Fruit fly (Drosophila melanogaster) whole organism, embryonic: ENCODE results near the gene Pex5.

Experiments used
- Aef1 ChIP-seq: fragments of 200-800 bp; sonication (Bioruptor generic); IDR thresholded peaks from 3 replicates; pipeline ENCODE4 v1.3.6; 2022; ENCODE audit warnings: missing biosample characterization, missing genetic modification characterization
- Bgb ChIP-seq: fragments of 200-800 bp; sonication (Bioruptor generic); IDR thresholded peaks from 2 replicates; pipeline ENCODE4 v1.3.6; 2022; ENCODE audit warnings: missing biosample characterization, missing genetic modification characterization; ENCODE audit not compliant: partially characterized antibody
- CG10366 ChIP-seq: fragments of 200-800 bp; sonication (Bioruptor generic); IDR thresholded peaks from 2 replicates; pipeline ENCODE4 v1.3.6; 2022; ENCODE audit warnings: missing biosample characterization, missing genetic modification characterization
- CG10431 ChIP-seq: fragments of 200-800 bp; sonication (Bioruptor generic); optimal IDR thresholded peaks from 3 replicates; lab custom pipeline; 2018; ENCODE audit warnings: missing biosample characterization, mild to moderate bottlenecking, missing genetic modification characterization
- CG11093 ChIP-seq: fragments of 200-800 bp; sonication (Bioruptor generic); IDR thresholded peaks from 3 replicates; pipeline ENCODE4 v1.3.6; 2022; ENCODE audit warnings: missing biosample characterization, missing genetic modification characterization
- CG11504 ChIP-seq: fragments of 200-800 bp; sonication (Bioruptor generic); optimal IDR thresholded peaks from 3 replicates; lab custom pipeline; 2019; ENCODE audit warnings: missing biosample characterization, mild to moderate bottlenecking, missing genetic modification characterization, moderate library complexity
- CG13287 ChIP-seq: fragments of 200-800 bp; sonication (Bioruptor generic); IDR thresholded peaks from 2 replicates; pipeline ENCODE4 v1.3.6; 2022; ENCODE audit warnings: missing biosample characterization, missing genetic modification characterization; ENCODE audit not compliant: partially characterized antibody
- CG13775 ChIP-seq: fragments of 200-800 bp; sonication (Bioruptor generic); optimal IDR thresholded peaks from 3 replicates; lab custom pipeline; 2017; ENCODE audit warnings: missing biosample characterization, mild to moderate bottlenecking, missing genetic modification characterization
- CG14667 ChIP-seq: fragments of 200-800 bp; sonication (Bioruptor generic); IDR thresholded peaks from 2 replicates; pipeline ENCODE4 v1.3.6; 2022; ENCODE audit warnings: missing biosample characterization, missing genetic modification characterization
- CG15479 ChIP-seq: fragments of 200-800 bp; sonication (Bioruptor generic); optimal IDR thresholded peaks from 3 replicates; lab custom pipeline; 2019; ENCODE audit warnings: missing biosample characterization, mild to moderate bottlenecking, missing genetic modification characterization, moderate library complexity
- CG1603 ChIP-seq: fragments of 200-800 bp; sonication (Bioruptor generic); optimal IDR thresholded peaks from 2 replicates; lab custom pipeline; 2019; ENCODE audit warnings: missing biosample characterization, mild to moderate bottlenecking, missing genetic modification characterization, moderate library complexity
- CG17385 ChIP-seq: fragments of 200-800 bp; sonication (Bioruptor generic); optimal IDR thresholded peaks from 3 replicates; lab custom pipeline; 2018; ENCODE audit warnings: missing biosample characterization, mild to moderate bottlenecking, missing genetic modification characterization
- CG18011 ChIP-seq: fragments of 200-800 bp; sonication (Bioruptor generic); optimal IDR thresholded peaks from 2 replicates; lab custom pipeline; 2017; ENCODE audit warnings: missing biosample characterization, missing genetic modification characterization, mild to moderate bottlenecking, moderate library complexity, missing genotype
- CG43689 ChIP-seq: fragments of 200-800 bp; sonication (Bioruptor generic); IDR thresholded peaks from 2 replicates; pipeline ENCODE4 v1.3.6; 2022; ENCODE audit warnings: missing biosample characterization, missing genetic modification characterization
- CG5180 ChIP-seq: fragments of 200-800 bp; sonication (Bioruptor generic); optimal IDR thresholded peaks from 3 replicates; lab custom pipeline; 2017; ENCODE audit warnings: missing biosample characterization, missing genetic modification characterization, mild to moderate bottlenecking, moderate library complexity, missing genetic modification reagents
- CG7745 ChIP-seq: fragments of 200-800 bp; sonication (Bioruptor generic); optimal IDR thresholded peaks from 2 replicates; lab custom pipeline; 2018; ENCODE audit warnings: missing biosample characterization, mild to moderate bottlenecking, missing genetic modification characterization, moderate library complexity
- CG7987 ChIP-seq: fragments of 200-800 bp; sonication (Bioruptor generic); optimal IDR thresholded peaks from 2 replicates; lab custom pipeline; 2018; ENCODE audit warnings: missing biosample characterization, mild to moderate bottlenecking, missing genetic modification characterization, moderate library complexity
- CG8359 ChIP-seq: fragments of 200-800 bp; sonication (Bioruptor generic); optimal IDR thresholded peaks from 2 replicates; lab custom pipeline; 2017; ENCODE audit warnings: missing biosample characterization, mild to moderate bottlenecking, missing genetic modification characterization, borderline replicate concordance
- Dll ChIP-seq: fragments of 200-800 bp; sonication (Bioruptor generic); IDR thresholded peaks from 4 replicates; pipeline ENCODE4 v1.3.6; 2022; ENCODE audit warnings: missing biosample characterization, missing genetic modification characterization; ENCODE audit not compliant: partially characterized antibody
- Drgx ChIP-seq: fragments of 200-800 bp; sonication (Bioruptor generic); IDR thresholded peaks from 2 replicates; pipeline ENCODE4 v1.3.6; 2022; ENCODE audit warnings: missing biosample characterization, missing genetic modification characterization
- Ets97D ChIP-seq: fragments of 200-800 bp; sonication (Bioruptor generic); optimal IDR thresholded peaks from 3 replicates; lab custom pipeline; 2016; ENCODE audit warnings: missing biosample characterization, missing genetic modification characterization
- HLH3B ChIP-seq: fragments of 200-800 bp; sonication (Bioruptor generic); IDR thresholded peaks from 2 replicates; pipeline ENCODE4 v1.3.6; 2022; ENCODE audit warnings: missing biosample characterization, missing genetic modification characterization
- Hmx ChIP-seq: fragments of 200-800 bp; sonication (Bioruptor generic); optimal IDR thresholded peaks from 2 replicates; lab custom pipeline; 2016; ENCODE audit warnings: missing biosample characterization, missing genetic modification characterization
- Med ChIP-seq: fragments of 200-800 bp; sonication (Bioruptor generic); peaks from one replicate; lab custom pipeline; 2016; ENCODE audit warnings: missing biosample characterization, missing genetic modification characterization, mild to moderate bottlenecking, inconsistent platforms, moderate library complexity
- Rfx ChIP-seq: fragments of 200-800 bp; sonication (Bioruptor generic); IDR thresholded peaks from 2 replicates; pipeline ENCODE4 v1.3.6; 2022; ENCODE audit warnings: missing biosample characterization, missing genetic modification characterization
- Sox100B ChIP-seq: fragments of 200-800 bp; sonication (Bioruptor generic); optimal IDR thresholded peaks from 3 replicates; lab custom pipeline; 2018; ENCODE audit warnings: missing biosample characterization, mild to moderate bottlenecking, missing genetic modification characterization
- Xrp1 ChIP-seq: fragments of 200-800 bp; sonication (Bioruptor generic); IDR thresholded peaks from 2 replicates; pipeline ENCODE4 v1.3.6; 2022; ENCODE audit warnings: missing biosample characterization, missing genetic modification characterization
- cas ChIP-seq: fragments of 200-800 bp; sonication (Bioruptor generic); IDR thresholded peaks from 2 replicates; pipeline ENCODE4 v1.3.6; 2022; ENCODE audit warnings: missing biosample characterization, missing genetic modification characterization
- chinmo ChIP-seq: fragments of 200-800 bp; sonication (Bioruptor generic); IDR thresholded peaks from 4 replicates; pipeline ENCODE4 v1.3.6; 2022; ENCODE audit warnings: missing biosample characterization, missing genetic modification characterization; ENCODE audit not compliant: partially characterized antibody
- croc ChIP-seq: fragments of 200-800 bp; sonication (Bioruptor generic); conservative IDR thresholded peaks from 3 replicates; pipeline ENCODE4 v1.3.6; 2022; ENCODE audit warnings: missing biosample characterization, missing genetic modification characterization
- dm ChIP-seq: fragments of 200-800 bp; sonication (Bioruptor generic); optimal IDR thresholded peaks from 3 replicates; lab custom pipeline; 2016; ENCODE audit warnings: missing biosample characterization, missing genetic modification characterization
- esg ChIP-seq: fragments of 200-800 bp; sonication (Bioruptor generic); conservative IDR thresholded peaks from 2 replicates; pipeline ENCODE4 v1.3.6; 2022; ENCODE audit warnings: missing biosample characterization, missing genetic modification characterization
- fru ChIP-seq: fragments of >200 bp; optimal IDR thresholded peaks from 2 replicates; lab custom pipeline; 2017
- grau ChIP-seq: fragments of 200-800 bp; optimal IDR thresholded peaks from 3 replicates; lab custom pipeline; 2019; ENCODE audit warnings: missing biosample characterization, mild to moderate bottlenecking, missing genetic modification characterization, moderate library complexity
- gsb-n ChIP-seq: fragments of 200-800 bp; sonication (Bioruptor generic); optimal IDR thresholded peaks from 3 replicates; lab custom pipeline; 2018; ENCODE audit warnings: missing biosample characterization, mild to moderate bottlenecking, missing genetic modification characterization
- ham ChIP-seq: fragments of 200-800 bp; sonication (Bioruptor generic); IDR thresholded peaks from 2 replicates; pipeline ENCODE4 v1.3.6; 2022; ENCODE audit warnings: missing biosample characterization, missing genetic modification characterization
- lilli ChIP-seq: fragments of 200-800 bp; sonication (Bioruptor generic); optimal IDR thresholded peaks from 3 replicates; lab custom pipeline; 2016; ENCODE audit warnings: missing biosample characterization, missing genetic modification characterization
- lmd ChIP-seq: fragments of 200-800 bp; sonication (Bioruptor generic); IDR thresholded peaks from 2 replicates; pipeline ENCODE4 v1.3.6; 2022; ENCODE audit warnings: missing biosample characterization, missing genetic modification characterization
- pan ChIP-seq, 4 experiments: fragments of >200 bp in 3 of 4; fragments of 200-800 bp in 1 of 4; sonication (Bioruptor generic) in 1 of 4; optimal IDR thresholded peaks in 3 of 4; IDR thresholded peaks in 1 of 4; 2 replicates each; pipeline versions ENCODE4 v1.3.6 to Lab custom; 2017 to 2022; ENCODE audit warnings: missing biosample characterization in 2 of 4, missing genetic modification characterization in 2 of 4, mixed read lengths in 1 of 4
- prd ChIP-seq, 3 experiments: fragments of >200 bp in 2 of 3; fragments of 200-800 bp in 1 of 3; sonication (Bioruptor generic) in 1 of 3; optimal IDR thresholded peaks in 2 of 3; IDR thresholded peaks in 1 of 3; 2 replicates in 2 of 3; 3 replicates in 1 of 3; pipeline versions ENCODE4 v1.3.6 to Lab custom; 2017 to 2022; ENCODE audit warnings: missing biosample characterization in 1 of 3, missing genetic modification characterization in 1 of 3
- row ChIP-seq: fragments of 200-800 bp; sonication (Bioruptor generic); IDR thresholded peaks from 3 replicates; pipeline ENCODE4 v1.3.6; 2022; ENCODE audit warnings: missing biosample characterization, missing genetic modification characterization
- sens ChIP-seq: fragments of 200-800 bp; sonication (Bioruptor generic); peaks from one replicate; lab custom pipeline; 2016; ENCODE audit warnings: missing biosample characterization, missing genetic modification characterization
- slbo ChIP-seq: fragments of 200-800 bp; sonication (Bioruptor generic); IDR thresholded peaks from 2 replicates; pipeline ENCODE4 v1.3.6; 2022; ENCODE audit warnings: missing biosample characterization, missing genetic modification characterization
- sqz ChIP-seq: fragments of 200-800 bp; sonication (Bioruptor generic); optimal IDR thresholded peaks from 3 replicates; lab custom pipeline; 2018; ENCODE audit warnings: missing biosample characterization, mild to moderate bottlenecking, missing genetic modification characterization
- sr ChIP-seq: fragments of 200-800 bp; sonication (Bioruptor generic); IDR thresholded peaks from 3 replicates; pipeline ENCODE4 v1.3.6; 2022; ENCODE audit warnings: missing biosample characterization, missing genetic modification characterization
- ssp ChIP-seq: fragments of 200-800 bp; sonication (Bioruptor generic); IDR thresholded peaks from 2 replicates; pipeline ENCODE4 v1.3.6; 2022; ENCODE audit warnings: missing biosample characterization, missing genetic modification characterization
- toy ChIP-seq: fragments of 200-800 bp; sonication (Bioruptor generic); IDR thresholded peaks from 2 replicates; pipeline ENCODE4 v1.3.6; 2022; ENCODE audit warnings: missing biosample characterization, missing genetic modification characterization
- usp ChIP-seq: fragments of >200 bp; optimal IDR thresholded peaks from 2 replicates; lab custom pipeline; 2017; ENCODE audit warnings: missing biosample characterization, missing genetic modification characterization

Pex5 gene

DNA sequence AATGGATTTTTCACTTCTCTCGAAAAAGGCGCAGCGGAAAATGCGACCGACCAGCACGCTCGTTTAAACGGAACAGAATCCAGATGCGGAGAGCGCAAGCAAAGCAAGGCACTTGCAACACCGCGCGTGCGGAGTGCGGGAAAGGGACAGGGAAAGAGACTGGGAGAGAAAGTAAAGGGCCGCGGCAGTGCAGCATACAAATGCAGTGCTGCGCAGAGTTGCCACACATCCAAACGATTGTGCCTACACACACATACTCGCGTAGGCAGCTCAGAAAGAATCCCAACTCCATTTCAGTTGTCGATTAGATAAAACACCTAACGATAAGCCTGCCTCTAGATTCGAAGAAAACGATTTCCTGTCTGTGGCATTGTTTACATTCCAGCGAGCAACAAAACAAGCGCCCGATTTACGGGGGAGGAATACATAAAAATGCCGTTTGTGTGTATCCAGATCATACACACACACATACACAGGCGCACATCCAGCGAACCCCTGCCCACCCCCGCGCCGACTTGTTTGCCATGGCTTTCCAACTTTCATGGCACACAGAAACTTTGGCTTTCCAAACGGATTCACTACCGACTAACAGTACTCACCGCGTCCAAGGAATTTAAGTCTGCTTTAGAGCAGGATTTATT lies 30.7 kb upstream of the Pex5 start (continued):
- TF ChIP-seq Bgb (GFP tag; lab: Robert Waterston, UW) (no peak; the same call in 1 of the 2 replicates), usp (no peak), CG13775 (GFP tag; lab: Kevin White, UChicago) (no peak), Sox100B (GFP tag; lab: Kevin White, UChicago) (no peak), lmd (GFP tag; lab: Robert Waterston, UW) (no peak), dm (no peak), CG10431 (GFP tag; lab: Kevin White, UChicago) (no peak), croc (GFP tag; lab: Robert Waterston, UW) (no peak), Rfx (GFP tag; lab: Robert Waterston, UW) (no peak), Xrp1 (GFP tag; lab: Robert Waterston, UW) (no peak), CG13287 (no peak; the same call in 1 of the 2 replicates), CG7987 (GFP tag; lab: Kevin White, UChicago) (no peak), toy (GFP tag; lab: Robert Waterston, UW) (no peak)

DNA sequence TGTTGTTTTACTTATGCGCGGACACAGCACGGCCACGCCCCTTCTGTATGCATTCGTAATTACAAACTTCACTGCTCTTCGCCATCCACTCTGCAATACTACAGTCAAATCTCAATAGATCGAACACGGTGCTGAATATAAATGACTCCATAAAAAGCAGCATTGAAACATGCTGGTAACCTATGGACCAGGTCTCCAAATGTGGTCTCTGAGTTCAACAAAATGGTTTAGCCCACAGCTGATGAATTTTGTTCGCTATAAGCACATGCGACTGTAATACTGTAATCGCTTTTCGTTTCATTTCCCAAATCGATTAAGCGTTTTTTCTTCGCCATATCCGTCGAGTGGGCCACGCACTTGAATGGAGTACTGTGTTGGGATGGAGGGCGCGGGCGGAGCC lies 28.5 kb upstream of the Pex5 start:
- TF ChIP-seq Hmx (no peak), lilli (GFP tag; lab: Kevin White, UChicago) (peak; percentile 8), Med (GFP tag; lab: Kevin White, UChicago) (peak; percentile 40), Ets97D (GFP tag; lab: Kevin White, UChicago) (no peak), slbo (GFP tag; lab: Robert Waterston, UW) (no peak; the same call in 1 of the 2 replicates), CG11504 (peak; percentile 4), CG1603 (tag; lab: Kevin White, UChicago) (peak; percentile 24), CG10366 (GFP tag; lab: Robert Waterston, UW) (peak; percentile 20; the same call in 1 of the 2 replicates), grau (tag; lab: Kevin White, UChicago) (peak; percentile 67), row (GFP tag; lab: Robert Waterston, UW) (peak; percentile 24; the same call in 1 of the 3 replicates), HLH3B (GFP tag; lab: Robert Waterston, UW) (no peak), sens (GFP tag; lab: Kevin White, UChicago) (peak; percentile 6), prd (optimal IDR thresholded peaks at IDR 0.05; lab: Kevin White, UChicago) (no peak), prd (GFP tag; IDR thresholded peaks at IDR 0.05; lab: Robert Waterston, UW) (peak; percentile 37; the same call in 1 of the 3 replicates), Drgx (GFP tag; lab: Robert Waterston, UW) (peak; percentile 27; the same call in 1 of the 2 replicates), CG11093 (GFP tag; lab: Robert Waterston, UW) (no peak)

DNA sequence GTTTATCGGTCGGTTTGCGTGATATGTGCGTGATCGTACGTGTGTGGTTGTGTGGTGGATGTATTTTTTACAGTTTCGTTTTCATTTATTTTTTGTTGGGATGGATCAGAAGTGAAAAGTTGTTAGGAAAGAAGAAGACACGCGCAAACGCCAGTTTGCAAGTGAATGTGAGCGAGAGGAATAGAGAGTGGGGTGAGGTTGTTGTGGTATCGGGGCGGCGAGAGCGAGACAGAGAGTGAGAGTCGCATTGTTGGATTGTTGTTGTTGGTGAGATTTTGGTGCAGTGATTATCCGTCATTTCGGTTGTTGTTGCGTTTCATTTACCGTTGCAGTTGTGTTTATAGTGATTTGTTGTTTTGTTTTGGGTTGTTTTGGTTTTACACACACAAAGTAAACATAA lies 24.7 kb upstream of the Pex5 start:
- TF ChIP-seq CG18011, result no peak
- no peak for TF ChIP-seq CG43689 (GFP tag; lab: Robert Waterston, UW)
- no peak for TF ChIP-seq ssp (GFP tag; lab: Robert Waterston, UW)
- no peak for TF ChIP-seq sqz (GFP tag; lab: Kevin White, UChicago)
- no peak for TF ChIP-seq CG5180
- TF ChIP-seq CG15479, result no peak
- TF ChIP-seq sr (GFP tag; lab: Robert Waterston, UW), result no peak
- TF ChIP-seq CG14667, result no peak
- peak; percentile 47 for TF ChIP-seq sens (GFP tag; lab: Kevin White, UChicago)
- TF ChIP-seq chinmo (GFP tag; lab: Robert Waterston, UW), result 0 out of 4 replicates have a peak, but pooled peaks have one; percentile 18
- TF ChIP-seq CG8359 (GFP tag; lab: Kevin White, UChicago), result no peak
- no peak for TF ChIP-seq pan (optimal IDR thresholded peaks at IDR 0.05; lab: Kevin White, UChicago)
- TF ChIP-seq pan (GFP tag; optimal IDR thresholded peaks at IDR 0.05 in 1 of 2, IDR thresholded peaks at IDR 0.05 in 1 of 2), result no peak
- no peak for TF ChIP-seq cas (GFP tag; lab: Robert Waterston, UW)
- no peak for TF ChIP-seq esg
- TF ChIP-seq Aef1 (GFP tag; lab: Robert Waterston, UW), result peak; percentile 18; the same call in 1 of the 3 replicates
- TF ChIP-seq CG17385, result peak; percentile 72
- no peak for TF ChIP-seq fru (lab: Kevin White, UChicago)
- TF ChIP-seq gsb-n, result no peak
- TF ChIP-seq ham, result no peak
- TF ChIP-seq Dll (GFP tag; lab: Robert Waterston, UW), result no peak
- no peak for TF ChIP-seq Med (GFP tag; lab: Kevin White, UChicago)
- TF ChIP-seq CG7745 (tag; lab: Kevin White, UChicago), result no peak
